Worm (Caenorhabditis elegans) whole organism, L3 larva: Measurements from ENCODE around the gene nlp-52.

Experiments
- R02D3.7 ChIP-seq: fragments of 150-350 bp; optimal IDR thresholded peaks from 2 replicates; lab custom pipeline; 2014; ENCODE audit warnings: missing biosample characterization, missing genetic modification characterization
- ZK546.5 ChIP-seq: sonication (generic microtip); optimal IDR thresholded peaks from 2 replicates; lab custom pipeline; 2017; ENCODE audit warnings: missing biosample characterization, missing genetic modification characterization
- ama-1 ChIP-seq: fragments of 150-350 bp; optimal IDR thresholded peaks from 2 replicates; lab custom pipeline; 2018
- ceh-16 ChIP-seq: sonication (generic microtip); optimal IDR thresholded peaks from 2 replicates; lab custom pipeline; 2017; ENCODE audit warnings: missing biosample characterization, missing genetic modification characterization
- ceh-28 ChIP-seq: fragments of 150-350 bp; optimal IDR thresholded peaks from 2 replicates; lab custom pipeline; 2014; ENCODE audit warnings: missing biosample characterization, missing genetic modification reagents, missing genetic modification characterization
- ceh-82 ChIP-seq: fragments of 150-350 bp; optimal IDR thresholded peaks from 2 replicates; lab custom pipeline; 2014; ENCODE audit warnings: missing biosample characterization, missing genetic modification characterization
- ceh-9 ChIP-seq: sonication (generic microtip); optimal IDR thresholded peaks from 2 replicates; lab custom pipeline; 2018; ENCODE audit warnings: missing biosample characterization, missing genetic modification characterization
- egl-27 ChIP-seq: sonication (generic microtip); optimal IDR thresholded peaks from 4 replicates; lab custom pipeline; 2017; ENCODE audit warnings: missing biosample characterization, missing genetic modification reagents, missing genetic modification characterization
- egl-5 ChIP-seq: fragments of 150-350 bp; optimal IDR thresholded peaks from 2 replicates; lab custom pipeline; 2017; ENCODE audit warnings: missing biosample characterization, missing genetic modification reagents, missing genetic modification characterization, inconsistent platforms
- elt-2 ChIP-seq: sonication (generic microtip); optimal IDR thresholded peaks from 2 replicates; lab custom pipeline; 2016; ENCODE audit warnings: missing genetic modification reagents, mild to moderate bottlenecking, missing genetic modification characterization, missing compliant biosample characterization
- elt-3 ChIP-seq, 3 experiments: fragments of 150-350 bp in 1 of 3; sonication (generic microtip) in 2 of 3; optimal IDR thresholded peaks; 2 replicates in 2 of 3; 4 replicates in 1 of 3; lab custom pipeline; 2014 to 2017; ENCODE audit warnings: missing biosample characterization in 3 of 3, missing genetic modification characterization in 3 of 3
- eor-1 ChIP-seq, 2 experiments: fragments of 150-350 bp; optimal IDR thresholded peaks; 2 replicates each; lab custom pipeline; 2014 to 2018; ENCODE audit warnings: missing biosample characterization in 2 of 2, missing genetic modification characterization in 2 of 2
- fkh-10 ChIP-seq: sonication (generic microtip); optimal IDR thresholded peaks from 2 replicates; lab custom pipeline; 2017; ENCODE audit warnings: missing biosample characterization, missing genetic modification reagents, missing genetic modification characterization
- fkh-2 ChIP-seq: fragments of 150-350 bp; optimal IDR thresholded peaks from 2 replicates; lab custom pipeline; 2014; ENCODE audit warnings: missing biosample characterization, missing genetic modification reagents, missing genetic modification characterization
- fos-1 ChIP-seq: fragments of 150-350 bp; optimal IDR thresholded peaks from 2 replicates; lab custom pipeline; 2014; ENCODE audit warnings: missing biosample characterization, missing genetic modification characterization
- lin-15B ChIP-seq: fragments of 150-350 bp; optimal IDR thresholded peaks from 2 replicates; lab custom pipeline; 2014; ENCODE audit warnings: missing biosample characterization, missing genetic modification characterization
- lin-39 ChIP-seq: fragments of 150-350 bp; optimal IDR thresholded peaks from 2 replicates; lab custom pipeline; 2018; ENCODE audit warnings: missing biosample characterization, missing genetic modification reagents, missing genetic modification characterization
- nhr-12 ChIP-seq: fragments of 150-350 bp; optimal IDR thresholded peaks from 2 replicates; lab custom pipeline; 2014; ENCODE audit warnings: missing biosample characterization, missing genetic modification characterization
- nhr-23 ChIP-seq: fragments of 150-350 bp; optimal IDR thresholded peaks from 2 replicates; lab custom pipeline; 2014; ENCODE audit warnings: missing biosample characterization, missing genetic modification reagents, missing genetic modification characterization
- nhr-237 ChIP-seq: fragments of 150-350 bp; optimal IDR thresholded peaks from 2 replicates; lab custom pipeline; 2014; ENCODE audit warnings: missing biosample characterization, missing genetic modification characterization
- nhr-25 ChIP-seq: sonication (generic microtip); optimal IDR thresholded peaks from 2 replicates; lab custom pipeline; 2017; ENCODE audit warnings: missing biosample characterization, missing genetic modification characterization
- nhr-28 ChIP-seq: fragments of 150-350 bp; optimal IDR thresholded peaks from 2 replicates; lab custom pipeline; 2014; ENCODE audit warnings: missing biosample characterization, missing genetic modification characterization
- nhr-43 ChIP-seq: sonication (generic microtip); optimal IDR thresholded peaks from 2 replicates; lab custom pipeline; 2016; ENCODE audit warnings: mild to moderate bottlenecking, missing genetic modification characterization, missing compliant biosample characterization; ENCODE audit not compliant: poor library complexity, severe bottlenecking
- nhr-76 ChIP-seq: fragments of 150-350 bp; sonication (generic microtip); optimal IDR thresholded peaks from 5 replicates; lab custom pipeline; 2014; ENCODE audit warnings: missing biosample characterization, missing genetic modification characterization
- nhr-77 ChIP-seq: fragments of 150-350 bp; optimal IDR thresholded peaks from 2 replicates; lab custom pipeline; 2014; ENCODE audit warnings: missing biosample characterization, missing genetic modification characterization
- pha-4 ChIP-seq: fragments of 150-350 bp; optimal IDR thresholded peaks from 2 replicates; lab custom pipeline; 2014; ENCODE audit warnings: missing biosample characterization, missing genetic modification reagents, missing genetic modification characterization
- skn-1 ChIP-seq: fragments of 150-350 bp; optimal IDR thresholded peaks from 2 replicates; lab custom pipeline; 2014; ENCODE audit warnings: missing biosample characterization, missing genetic modification characterization
- snpc-4 ChIP-seq: fragments of 150-350 bp; optimal IDR thresholded peaks from 2 replicates; lab custom pipeline; 2014; ENCODE audit warnings: missing biosample characterization, missing genetic modification characterization
- unc-39 ChIP-seq: sonication (generic microtip); optimal IDR thresholded peaks from 4 replicates; lab custom pipeline; 2017; ENCODE audit warnings: missing biosample characterization, missing genetic modification characterization

The nlp-52 gene

ce11 chrIII:744459-744858 lies 17.1 kb upstream of the nlp-52 start:
- TF ChIP-seq fkh-2, result no peak
- TF ChIP-seq nhr-12 (tag; lab: Kevin White, UChicago), result no peak
- TF ChIP-seq egl-5 (tag; lab: Kevin White, UChicago), result no peak
- TF ChIP-seq nhr-23, result no peak
- no peak for TF ChIP-seq ceh-82 (tag; lab: Kevin White, UChicago)
- TF ChIP-seq elt-2 (tag; lab: Kevin White, UChicago), result no peak
- no peak for TF ChIP-seq ZK546.5 (tag; lab: Kevin White, UChicago)
- TF ChIP-seq nhr-43 (tag; lab: Kevin White, UChicago), result no peak
- no peak for TF ChIP-seq nhr-25

- peak; percentile 7 for TF ChIP-seq nhr-23
- peak in 1 of 3 experiments; percentile 13 for TF ChIP-seq elt-3 (tag; optimal IDR thresholded peaks at IDR 0.05; lab: Kevin White, UChicago)
- TF ChIP-seq ceh-28 (tag; lab: Kevin White, UChicago), result no peak
Observed at ce11 chrIII:748782-749181, 12.8 kb upstream of the nlp-52 start.

DNA sequence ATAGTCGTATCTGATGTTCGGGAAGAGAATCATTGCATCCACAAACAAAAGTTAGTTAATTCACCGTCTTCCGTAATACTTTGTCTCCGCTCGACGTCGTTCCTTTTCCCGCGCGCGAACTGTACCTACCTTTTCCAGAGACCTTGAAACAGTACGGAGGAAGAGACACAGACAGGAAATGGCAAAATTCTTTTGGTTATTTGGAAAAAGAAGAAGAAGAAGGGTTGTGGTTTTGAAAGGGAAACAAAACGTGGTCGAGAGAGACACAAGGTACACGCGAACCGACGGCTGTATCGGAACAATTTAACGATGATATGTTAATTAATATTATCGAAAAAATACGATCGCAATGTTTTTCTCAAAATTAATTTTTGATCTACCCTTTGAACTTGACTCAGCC lies 11.5 kb upstream of the nlp-52 start:
- peak; percentile 38 for TF ChIP-seq nhr-25
- TF ChIP-seq nhr-43 (tag; lab: Kevin White, UChicago), result no peak
- TF ChIP-seq, all 47 proteins: peak for 1

ce11 chrIII:752326-752725 lies 9.2 kb upstream of the nlp-52 start, which contains the start of gene pat-12:
pat-12 (minus strand) TSS chrIII:752426.
- no peak for TF ChIP-seq nhr-25
- no peak for TF ChIP-seq nhr-76 (tag; lab: Kevin White, UChicago)
- no peak for TF ChIP-seq pha-4 (tag; lab: Kevin White, UChicago)
- no peak for TF ChIP-seq lin-39 (tag; lab: Kevin White, UChicago)
- TF ChIP-seq fos-1, result no peak
- no peak for TF ChIP-seq R02D3.7 (tag; lab: Kevin White, UChicago)

DNA sequence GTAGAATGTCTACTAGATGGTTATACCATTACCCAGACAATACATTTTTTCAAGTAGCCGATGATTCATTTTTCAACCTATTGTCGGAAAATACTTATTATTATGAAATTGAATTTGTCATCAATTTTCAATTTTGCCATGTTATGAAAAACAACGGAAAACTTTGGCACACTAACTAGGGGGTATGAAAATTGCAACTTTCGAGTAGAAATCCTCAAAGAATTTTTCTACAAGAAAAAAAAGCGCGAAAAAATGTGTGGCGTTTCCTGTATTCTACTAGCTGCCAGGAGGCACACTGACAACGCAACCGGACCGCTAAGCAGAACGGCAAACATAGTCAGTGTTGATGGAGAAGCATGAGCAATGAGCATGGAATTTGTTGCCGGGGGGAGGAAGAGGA lies 7.2 kb upstream of the nlp-52 start:
- no peak for TF ChIP-seq ZK546.5 (tag; lab: Kevin White, UChicago)
- no peak for TF ChIP-seq lin-15B (tag; lab: Kevin White, UChicago)
- no peak for TF ChIP-seq fos-1
- TF ChIP-seq ceh-28 (tag; lab: Kevin White, UChicago), result no peak

DNA sequence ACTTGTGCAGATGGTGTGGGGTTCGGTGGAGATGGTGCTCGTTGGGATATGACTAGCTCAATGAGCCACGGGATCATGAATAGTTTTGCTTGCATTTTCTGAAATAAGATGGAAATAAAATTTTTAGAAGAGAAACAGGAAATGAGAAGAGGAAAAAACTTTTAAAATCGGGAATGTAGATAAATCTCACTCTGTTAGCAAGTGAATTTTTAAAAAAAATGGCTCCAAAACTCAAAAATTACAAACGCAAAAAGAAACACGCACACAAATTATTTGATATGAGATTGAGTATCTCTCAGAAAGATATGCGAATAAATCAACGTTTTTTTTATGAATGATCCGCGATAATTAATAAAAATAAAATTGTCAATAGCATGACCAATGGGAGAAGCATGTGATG lies 3.6 kb upstream of the nlp-52 start, which contains the start of gene T17H7.7:
Gene T17H7.7, minus strand, starts transcription at position 101 of the 400 bp plus-strand sequence.
- TF ChIP-seq egl-27 (tag; lab: Kevin White, UChicago) (no peak), skn-1 (tag; lab: Kevin White, UChicago) (no peak), lin-39 (tag; lab: Kevin White, UChicago) (no peak), elt-3 (tag; optimal IDR thresholded peaks at IDR 0.05; lab: Kevin White, UChicago) (no peak), eor-1 (tag; optimal IDR thresholded peaks at IDR 0.05; lab: Kevin White, UChicago) (no peak), fos-1 (no peak)

- TF ChIP-seq nhr-43 (tag; lab: Kevin White, UChicago) (peak; percentile 80), snpc-4 (tag; lab: Kevin White, UChicago) (no peak), nhr-25 (peak; percentile 69), nhr-23 (peak; percentile 1)
- TF ChIP-seq, all 47 proteins: peak for 3
Observed at ce11 chrIII:759675-760074, 1.9 kb upstream of the nlp-52 start.

- TF ChIP-seq ama-1 (lab: Kevin White, UChicago), result no peak
- no peak for TF ChIP-seq unc-39 (tag; lab: Kevin White, UChicago)
- TF ChIP-seq ceh-28 (tag; lab: Kevin White, UChicago), result no peak
- no peak for TF ChIP-seq nhr-77 (tag; lab: Kevin White, UChicago)
- no peak for TF ChIP-seq ceh-9 (tag; lab: Kevin White, UChicago)
- TF ChIP-seq fkh-10 (GFP tag; lab: Kevin White, UChicago), result no peak
- no peak for TF ChIP-seq fos-1
- no peak for TF ChIP-seq nhr-23
- TF ChIP-seq nhr-28, result no peak
- no peak for TF ChIP-seq ZK546.5 (tag; lab: Kevin White, UChicago)
- TF ChIP-seq nhr-237 (tag; lab: Kevin White, UChicago), result no peak
- TF ChIP-seq ceh-16 (tag; lab: Kevin White, UChicago), result no peak
- no peak for TF ChIP-seq lin-39 (tag; lab: Kevin White, UChicago)
- TF ChIP-seq, all 47 proteins: peak for 0
Observed at ce11 chrIII:762508-762907, 932 bp downstream of the nlp-52 start.
